Fruit fly (Drosophila melanogaster) whole organism, pupa: ENCODE results near the gene CG16825.

Experiments used
- CG13204 ChIP-seq: fragments of 200-800 bp; sonication (Bioruptor generic); optimal IDR thresholded peaks from 2 replicates; lab custom pipeline; 2018; ENCODE audit warnings: missing biosample characterization, mild to moderate bottlenecking, missing genetic modification characterization, moderate library complexity
- CG15710 ChIP-seq: fragments of 200-800 bp; sonication (Bioruptor generic); optimal IDR thresholded peaks from 2 replicates; lab custom pipeline; 2018; ENCODE audit warnings: missing biosample characterization, mild to moderate bottlenecking, missing genetic modification characterization, moderate library complexity
- CG17806 ChIP-seq: fragments of 200-800 bp; sonication (Bioruptor generic); optimal IDR thresholded peaks from 2 replicates; lab custom pipeline; 2018; ENCODE audit warnings: missing biosample characterization, mild to moderate bottlenecking, missing genetic modification characterization, moderate library complexity
- CG32121 ChIP-seq: fragments of 200-800 bp; sonication (Bioruptor generic); IDR thresholded peaks from 2 replicates; pipeline ENCODE4 v1.3.6; 2022; ENCODE audit warnings: missing biosample characterization, missing genetic modification characterization
- CG4496 ChIP-seq: fragments of 200-800 bp; sonication (Bioruptor generic); IDR thresholded peaks from 3 replicates; pipeline ENCODE4 v1.3.6; 2022; ENCODE audit warnings: missing biosample characterization, missing genetic modification characterization
- CG8159 ChIP-seq: fragments of 200-800 bp; sonication (Bioruptor generic); optimal IDR thresholded peaks from 3 replicates; lab custom pipeline; 2018; ENCODE audit warnings: missing biosample characterization, mild to moderate bottlenecking, missing genetic modification characterization, moderate library complexity
- CG9948 ChIP-seq: fragments of 200-800 bp; sonication (Bioruptor generic); optimal IDR thresholded peaks from 2 replicates; lab custom pipeline; 2018; ENCODE audit warnings: missing biosample characterization, mild to moderate bottlenecking, missing genetic modification characterization, moderate library complexity
- D1 ChIP-seq: fragments of 200-800 bp; sonication (Bioruptor generic); optimal IDR thresholded peaks from 2 replicates; lab custom pipeline; 2018; ENCODE audit warnings: missing biosample characterization, mild to moderate bottlenecking, missing genetic modification characterization, moderate library complexity
- EcR ChIP-seq: fragments of 200-800 bp; sonication (Bioruptor generic); optimal IDR thresholded peaks from 3 replicates; lab custom pipeline; 2019; ENCODE audit warnings: missing biosample characterization, missing genetic modification characterization, mild to moderate bottlenecking, moderate library complexity, missing genetic modification reagents
- Ets98B ChIP-seq: fragments of 200-800 bp; sonication (Bioruptor generic); IDR thresholded peaks from 2 replicates; pipeline ENCODE4 v1.3.6; 2022; ENCODE audit warnings: missing biosample characterization, missing genetic modification characterization
- Pif1A ChIP-seq: fragments of 200-800 bp; sonication (Bioruptor generic); optimal IDR thresholded peaks from 3 replicates; lab custom pipeline; 2016; ENCODE audit warnings: missing biosample characterization, missing genetic modification characterization
- Pif1B ChIP-seq: fragments of 200-800 bp; sonication (Bioruptor generic); optimal IDR thresholded peaks from 3 replicates; lab custom pipeline; 2016; ENCODE audit warnings: missing biosample characterization, missing genetic modification characterization
- Snoo ChIP-seq: fragments of 200-800 bp; sonication (Bioruptor generic); optimal IDR thresholded peaks from 3 replicates; lab custom pipeline; 2017; ENCODE audit warnings: missing biosample characterization, mild to moderate bottlenecking, missing genetic modification characterization, inconsistent platforms
- gl ChIP-seq: fragments of 200-800 bp; sonication (Bioruptor generic); optimal IDR thresholded peaks from 2 replicates; lab custom pipeline; 2018; ENCODE audit warnings: missing biosample characterization, mild to moderate bottlenecking, missing genetic modification characterization

DNA sequence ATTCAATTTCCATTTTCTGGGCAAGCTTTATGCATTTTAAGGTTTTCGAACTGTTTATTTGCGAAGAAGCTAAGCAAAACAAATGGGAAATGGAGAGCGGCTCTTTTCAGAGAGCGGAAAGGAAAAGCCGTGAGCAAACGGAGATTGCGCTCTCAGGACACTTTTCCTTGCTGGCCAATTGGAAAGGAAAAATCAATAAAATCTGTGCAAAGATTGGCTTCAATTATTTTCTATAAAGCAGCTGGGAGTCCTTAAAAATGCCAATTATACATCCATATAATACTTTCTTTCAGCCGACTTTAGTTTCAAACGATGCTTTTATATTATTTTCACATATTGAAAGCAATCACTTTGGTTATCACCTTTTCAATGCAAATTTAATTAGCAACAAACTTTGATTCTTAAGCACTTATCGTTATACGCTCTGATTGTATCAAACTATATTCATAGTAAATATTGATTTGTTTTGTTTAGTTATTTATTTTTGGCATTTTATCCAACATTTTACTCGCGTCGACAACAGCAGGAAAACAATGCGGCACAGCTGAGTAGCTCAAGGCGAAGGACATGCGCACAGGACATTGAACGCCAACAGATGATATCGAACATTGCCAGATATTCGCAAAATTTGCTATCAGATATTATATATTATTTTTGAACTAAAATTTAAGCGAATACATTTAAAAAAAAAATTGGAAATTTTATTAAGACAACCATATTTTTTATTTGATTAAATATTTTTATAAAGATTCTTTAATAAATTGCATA is 50.2 kb downstream of the CG16825 start, which contains the start of gene CG9395:
- no peak for TF ChIP-seq EcR (GFP tag; lab: Kevin White, UChicago)
- TF ChIP-seq CG9948 (tag; lab: Kevin White, UChicago), result no peak
- TF ChIP-seq CG4496, result no peak
- no peak for TF ChIP-seq D1 (tag; lab: Kevin White, UChicago)
- TF ChIP-seq CG32121 (GFP tag; lab: Robert Waterston, UW), result no peak
- no peak for TF ChIP-seq CG15710
- no peak for TF ChIP-seq Snoo (tag; lab: Kevin White, UChicago)
- TF ChIP-seq CG17806 (tag; lab: Kevin White, UChicago), result no peak
- TF ChIP-seq Ets98B (GFP tag; lab: Robert Waterston, UW), result no peak
- no peak for TF ChIP-seq CG13204 (GFP tag; lab: Kevin White, UChicago)
- TF ChIP-seq gl (tag; lab: Kevin White, UChicago), result no peak
- TF ChIP-seq Pif1A (GFP tag; lab: Kevin White, UChicago), result no peak
- TF ChIP-seq CG8159 (tag; lab: Kevin White, UChicago), result no peak
- no peak for TF ChIP-seq Pif1B
